Worm (Caenorhabditis elegans) whole organism, L4/young adult: ENCODE measurements around the gene F49E8.8.

Experiments used
- W03F9.2 ChIP-seq: fragments of 150-350 bp; optimal IDR thresholded peaks from 2 replicates; lab custom pipeline; 2014; ENCODE audit warnings: missing biosample characterization, missing genetic modification characterization
- dao-5 ChIP-seq: sonication (generic microtip); optimal IDR thresholded peaks from 2 replicates; lab custom pipeline; 2016; ENCODE audit warnings: missing genotype, missing genetic modification characterization, moderate library complexity, missing compliant biosample characterization
- him-1 ChIP-seq: sonication (generic microtip); optimal IDR thresholded peaks from 2 replicates; lab custom pipeline; 2016; ENCODE audit warnings: missing genotype, missing genetic modification reagents, missing genetic modification characterization, missing compliant biosample characterization

The F49E8.8 gene

DNA sequence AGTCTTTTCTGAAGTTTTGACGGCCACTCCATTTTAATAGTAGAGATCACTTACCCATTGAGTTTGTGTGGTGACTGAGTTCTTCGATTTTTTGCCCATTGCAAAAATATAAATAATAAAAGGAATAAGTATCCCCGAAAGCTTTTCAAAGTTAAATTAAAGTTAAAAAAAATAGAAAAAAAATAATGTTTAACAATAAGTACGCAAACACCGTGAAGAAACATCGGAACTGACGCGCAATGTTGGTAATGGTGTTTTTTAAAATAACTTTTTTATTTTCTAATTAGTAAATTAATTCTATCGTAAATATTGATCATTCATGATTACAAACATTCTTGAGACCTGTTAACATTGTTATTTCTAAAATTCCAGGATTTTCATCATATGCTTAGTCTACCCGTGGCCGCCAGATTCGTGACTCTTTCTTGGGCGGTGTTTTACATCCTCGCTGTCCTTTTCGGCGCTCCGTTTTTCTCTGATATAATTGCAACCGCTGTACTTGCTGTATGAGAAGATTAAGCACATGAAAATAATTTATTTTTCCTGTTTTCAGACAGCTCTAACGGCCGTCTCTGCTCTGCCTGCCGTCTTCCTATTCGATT lies at the start of gene F49E8.8, which contains the start of the genes F49E8.7 and nprl-2:
F49E8.8 (plus strand) TSS at position 373 of the 602 bp plus-strand sequence.
F49E8.7 (minus strand) TSS at position 101 of the 602 bp plus-strand sequence.
nprl-2 (plus strand) TSS at position 552 of the 602 bp plus-strand sequence.
- TF ChIP-seq dao-5 (no peak), W03F9.2 (tag; lab: Kevin White, UChicago) (no peak), him-1 (tag; lab: Kevin White, UChicago) (no peak)

DNA sequence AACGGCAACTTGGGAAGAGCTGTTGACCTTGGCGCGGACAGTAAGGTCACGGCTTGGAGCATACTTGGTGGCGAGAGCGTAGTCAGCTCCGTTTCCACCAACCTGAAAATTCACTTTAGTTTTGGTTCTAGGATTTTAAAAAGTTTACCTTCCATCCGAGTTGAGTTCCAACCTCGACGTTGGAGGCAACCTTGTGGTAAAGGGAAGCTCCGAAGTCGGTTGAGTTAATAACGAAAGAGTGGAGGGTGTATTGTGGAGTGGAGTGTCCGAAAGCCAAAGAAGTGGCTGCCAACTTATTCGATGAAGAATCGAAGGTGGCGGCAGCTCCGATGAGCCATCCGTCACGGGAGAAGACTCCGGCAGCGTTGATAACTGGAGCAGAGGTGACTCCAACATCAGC lies 49.7 kb upstream of the F49E8.8 start:
- no peak for TF ChIP-seq dao-5
- TF ChIP-seq him-1 (tag; lab: Kevin White, UChicago) = no peak
- TF ChIP-seq W03F9.2 (tag; lab: Kevin White, UChicago) = no peak

DNA sequence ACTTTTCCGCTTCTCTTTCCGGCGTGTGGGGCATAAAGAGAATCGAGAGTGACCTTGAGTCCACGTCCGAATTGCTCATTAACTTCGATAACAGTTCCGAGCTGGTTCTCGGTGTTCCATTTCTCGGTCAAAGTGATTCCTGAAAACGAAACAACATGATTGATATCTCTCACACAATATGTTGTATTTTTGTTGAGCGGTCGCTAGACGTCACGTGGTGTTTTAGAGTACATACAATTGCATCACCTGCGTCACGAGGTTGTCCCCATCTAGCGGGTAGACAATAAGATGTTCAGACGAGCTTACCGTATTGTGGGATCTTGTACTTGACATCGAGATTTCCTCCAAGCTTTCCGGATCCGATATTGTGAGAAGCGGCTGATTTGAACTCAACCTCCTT lies 49.1 kb upstream of the F49E8.8 start:
- TF ChIP-seq W03F9.2 (tag; lab: Kevin White, UChicago) = no peak
- no peak for TF ChIP-seq him-1 (tag; lab: Kevin White, UChicago)
- TF ChIP-seq dao-5 = no peak

DNA sequence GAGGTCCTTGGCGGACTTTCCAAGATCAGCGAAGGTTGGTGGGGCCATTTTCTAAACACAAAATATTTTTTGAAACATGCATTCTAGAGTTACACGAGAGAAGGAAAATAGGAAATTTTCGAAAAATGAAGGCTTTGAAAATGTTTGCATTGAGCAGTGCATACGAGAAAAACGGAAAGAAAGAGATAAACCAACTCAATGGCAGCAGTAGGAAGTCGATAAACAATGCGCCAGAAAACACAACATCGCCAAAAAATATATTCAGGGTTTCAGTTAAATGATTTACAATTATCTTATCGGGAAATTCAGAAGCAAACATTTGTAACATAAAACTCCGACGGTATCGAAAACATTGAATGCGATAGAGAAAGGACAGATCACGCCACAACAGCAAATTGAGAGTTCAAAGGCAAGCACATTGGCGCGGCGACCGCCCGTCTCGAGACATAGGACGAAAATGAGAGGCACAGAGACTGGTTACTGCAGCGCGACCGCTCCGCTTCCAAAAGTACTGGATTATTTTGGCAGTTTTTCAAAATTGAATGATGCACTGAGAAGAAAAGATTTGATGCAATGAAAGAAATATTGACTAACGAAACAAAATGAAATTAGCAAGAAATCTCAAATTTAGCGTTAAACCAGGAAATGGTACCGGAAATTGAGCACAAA lies 48.5 kb upstream of the F49E8.8 start, which contains the start of the genes vdac-1 and R05G6.5:
vdac-1 (minus strand) TSS at position 51 of the 669 bp plus-strand sequence.
R05G6.5 (plus strand) TSS at position 527 of the 669 bp plus-strand sequence.
- no peak for TF ChIP-seq W03F9.2 (tag; lab: Kevin White, UChicago)
- TF ChIP-seq him-1 (tag; lab: Kevin White, UChicago) = no peak
- TF ChIP-seq dao-5 = no peak

DNA sequence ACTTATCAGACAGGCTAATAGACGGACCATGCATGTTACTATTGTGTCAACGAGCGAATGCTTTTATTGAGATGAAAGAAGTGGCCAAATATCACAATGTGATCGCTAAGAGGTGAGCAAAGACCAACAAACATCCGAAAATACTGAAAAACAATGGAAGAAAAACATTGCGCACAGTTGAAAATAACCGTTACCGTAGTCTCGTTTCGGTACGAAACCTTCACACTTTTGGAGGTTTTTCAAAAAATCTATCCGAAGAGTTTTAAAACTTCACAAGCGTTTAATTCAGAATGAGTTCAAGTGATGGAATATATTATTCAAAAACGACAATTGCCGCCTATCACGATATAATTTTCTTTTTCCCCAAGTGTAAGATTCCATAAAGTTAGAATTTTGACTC lies 47.6 kb upstream of the F49E8.8 start:
- no peak for TF ChIP-seq dao-5
- no peak for TF ChIP-seq him-1 (tag; lab: Kevin White, UChicago)
- no peak for TF ChIP-seq W03F9.2 (tag; lab: Kevin White, UChicago)

DNA sequence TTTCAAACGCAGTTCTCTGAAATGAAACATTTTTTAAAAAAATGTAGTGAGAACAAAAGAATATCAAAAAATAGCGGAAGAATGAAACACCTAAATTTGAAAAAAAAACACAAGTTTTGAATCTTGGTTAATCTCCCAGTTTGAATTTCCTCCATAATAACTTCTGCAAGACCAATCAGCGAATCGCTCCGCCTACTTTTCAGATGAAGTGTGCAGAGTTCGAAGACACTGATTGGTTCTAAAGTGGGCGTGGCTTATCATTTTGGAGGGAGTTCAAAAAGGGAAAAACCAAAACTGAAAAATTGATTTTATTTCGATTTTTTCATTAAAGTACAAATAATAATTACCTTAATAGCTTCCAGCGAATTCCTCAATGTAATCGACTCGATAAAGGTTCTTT lies 45.6 kb upstream of the F49E8.8 start:
- no peak for TF ChIP-seq him-1 (tag; lab: Kevin White, UChicago)
- TF ChIP-seq dao-5 = no peak
- TF ChIP-seq W03F9.2 (tag; lab: Kevin White, UChicago) = no peak

DNA sequence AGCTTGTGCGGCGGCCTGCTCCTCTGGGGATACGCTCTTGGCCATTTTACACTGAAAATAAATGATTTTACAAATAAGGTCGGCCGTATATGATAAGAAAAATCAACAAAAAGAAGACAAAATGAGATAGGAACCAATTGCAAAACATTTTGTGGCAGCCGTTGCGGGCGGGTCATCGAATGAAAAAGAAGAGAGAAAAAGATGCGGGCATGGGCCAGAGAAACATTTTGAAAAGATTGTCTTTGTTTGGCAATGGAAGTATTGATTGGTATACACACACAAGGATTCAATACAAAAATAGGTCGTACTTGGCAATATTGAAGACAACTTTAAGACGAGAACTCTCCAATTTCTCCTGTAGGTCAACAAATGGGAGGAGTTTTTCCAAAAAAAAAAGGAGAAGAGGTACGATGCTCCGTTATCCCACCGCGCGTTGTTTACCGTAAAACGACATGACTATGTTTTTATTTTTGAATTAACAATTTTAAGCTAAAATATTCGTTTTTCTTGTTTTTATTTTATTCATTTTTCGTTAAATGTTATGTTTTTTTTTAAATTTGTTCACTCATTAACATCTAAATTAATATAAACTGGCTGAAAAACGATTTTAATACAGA lies 43.7 kb upstream of the F49E8.8 start, which contains the start of the genes plc-4 and R05G6.4:
plc-4 (minus strand) TSS at position 51 of the 617 bp plus-strand sequence.
R05G6.4 (plus strand) TSS at position 617 of the 617 bp plus-strand sequence.
- TF ChIP-seq dao-5 (no peak), him-1 (tag; lab: Kevin White, UChicago) (no peak), W03F9.2 (tag; lab: Kevin White, UChicago) (no peak)

DNA sequence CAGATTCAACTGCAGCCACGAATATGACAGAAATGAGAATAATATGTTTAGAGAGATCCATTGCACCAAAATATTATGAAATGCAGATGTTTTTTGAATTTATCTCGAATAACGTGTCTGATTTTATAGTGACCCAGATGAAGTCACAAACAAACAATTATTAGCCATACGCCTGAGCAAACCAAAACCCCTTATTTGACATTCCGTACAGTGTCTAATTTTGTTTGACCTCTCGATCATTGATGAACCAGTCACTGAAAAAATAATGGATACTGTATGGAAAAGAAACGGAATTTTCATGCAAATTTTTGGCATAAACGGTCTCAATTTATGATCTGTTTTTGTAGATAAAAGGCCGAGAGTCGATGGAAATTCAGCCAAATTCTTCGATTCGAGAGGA lies 40.3 kb upstream of the F49E8.8 start, which contains the start of the genes R05G6.9 and R05G6.3:
R05G6.9 (minus strand) TSS at position 101 of the 400 bp plus-strand sequence.
R05G6.3 (plus strand) TSS at position 386 of the 400 bp plus-strand sequence.
- TF ChIP-seq dao-5 = no peak
- TF ChIP-seq W03F9.2 (tag; lab: Kevin White, UChicago) = no peak
- no peak for TF ChIP-seq him-1 (tag; lab: Kevin White, UChicago)

DNA sequence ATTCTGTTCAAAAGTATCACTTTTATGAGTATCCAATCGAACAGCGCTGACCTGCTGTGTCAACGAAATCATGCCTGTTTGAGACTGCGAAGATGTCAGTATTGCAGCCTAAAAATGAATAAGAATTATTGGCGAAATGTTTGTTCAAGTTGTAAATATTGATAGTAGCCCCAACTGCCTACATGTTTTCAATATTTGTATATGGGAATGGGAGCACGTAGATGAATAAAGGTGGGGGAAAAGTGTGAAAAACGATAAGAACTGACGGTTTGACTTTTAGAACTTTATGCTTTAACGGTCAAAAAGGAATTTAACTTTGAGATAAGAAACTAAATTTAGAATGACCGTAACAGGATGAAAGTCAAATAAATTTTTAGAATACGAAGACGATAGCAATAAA lies 36.2 kb upstream of the F49E8.8 start:
- TF ChIP-seq dao-5 (no peak), W03F9.2 (tag; lab: Kevin White, UChicago) (no peak), him-1 (tag; lab: Kevin White, UChicago) (no peak)

DNA sequence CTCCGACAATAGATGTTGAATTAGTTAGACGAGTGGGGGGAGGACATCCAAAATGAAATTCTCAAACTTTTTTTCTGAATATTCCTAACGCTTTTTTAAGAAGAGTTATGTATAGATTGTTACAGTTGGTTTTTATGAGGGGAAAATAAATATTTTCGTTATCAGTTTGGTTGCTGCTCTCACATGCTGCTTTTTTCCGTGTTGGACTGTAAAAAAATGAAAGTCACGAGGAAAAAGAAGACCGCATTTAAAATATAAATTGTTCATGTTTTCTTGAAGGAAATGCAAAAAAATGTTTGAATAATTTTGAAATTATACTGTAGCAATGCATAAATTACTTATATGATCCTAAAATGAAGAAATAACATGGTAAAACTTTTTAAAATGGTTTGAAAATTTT lies 35.6 kb upstream of the F49E8.8 start:
- TF ChIP-seq him-1 (tag; lab: Kevin White, UChicago) = no peak
- no peak for TF ChIP-seq W03F9.2 (tag; lab: Kevin White, UChicago)
- no peak for TF ChIP-seq dao-5

DNA sequence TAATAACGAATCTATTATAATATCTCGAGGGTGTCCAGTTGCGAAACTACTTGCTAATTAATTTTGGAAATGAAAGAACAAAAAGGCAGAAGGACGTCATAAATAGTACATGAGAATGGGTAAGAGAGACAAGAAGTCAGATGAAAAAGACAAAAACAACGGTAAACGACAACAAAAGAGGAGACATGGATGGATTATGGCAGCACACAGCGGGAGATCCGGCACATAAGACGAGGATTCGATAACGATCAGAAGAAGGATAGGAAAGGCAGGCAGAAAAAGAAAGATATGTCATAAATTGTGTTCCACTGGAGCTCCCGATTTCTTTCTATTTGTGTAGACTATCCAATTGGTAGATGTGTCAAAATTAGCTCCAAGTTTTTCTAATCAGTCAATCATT lies 34.8 kb upstream of the F49E8.8 start:
- no peak for TF ChIP-seq dao-5
- no peak for TF ChIP-seq him-1 (tag; lab: Kevin White, UChicago)
- no peak for TF ChIP-seq W03F9.2 (tag; lab: Kevin White, UChicago)

DNA sequence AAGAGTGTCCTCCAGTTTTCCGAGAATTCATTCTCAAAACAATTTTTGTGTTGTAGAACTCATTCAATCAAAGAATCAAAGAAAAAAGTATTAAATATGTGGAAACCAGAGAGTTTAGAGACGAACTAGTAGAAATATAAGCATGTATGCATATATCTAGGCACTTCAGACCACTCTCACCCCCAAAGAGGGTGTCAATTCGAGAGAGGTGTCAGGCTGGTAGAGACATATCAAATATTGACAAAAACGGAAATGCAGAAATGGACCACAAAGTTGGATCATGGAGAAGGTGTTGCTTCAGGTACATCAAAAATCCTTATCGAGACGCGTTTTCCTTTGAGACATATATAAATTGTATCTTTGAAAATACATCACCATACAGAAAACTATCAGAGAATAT lies 32.7 kb upstream of the F49E8.8 start:
- TF ChIP-seq W03F9.2 (tag; lab: Kevin White, UChicago) = no peak
- no peak for TF ChIP-seq dao-5
- no peak for TF ChIP-seq him-1 (tag; lab: Kevin White, UChicago)

DNA sequence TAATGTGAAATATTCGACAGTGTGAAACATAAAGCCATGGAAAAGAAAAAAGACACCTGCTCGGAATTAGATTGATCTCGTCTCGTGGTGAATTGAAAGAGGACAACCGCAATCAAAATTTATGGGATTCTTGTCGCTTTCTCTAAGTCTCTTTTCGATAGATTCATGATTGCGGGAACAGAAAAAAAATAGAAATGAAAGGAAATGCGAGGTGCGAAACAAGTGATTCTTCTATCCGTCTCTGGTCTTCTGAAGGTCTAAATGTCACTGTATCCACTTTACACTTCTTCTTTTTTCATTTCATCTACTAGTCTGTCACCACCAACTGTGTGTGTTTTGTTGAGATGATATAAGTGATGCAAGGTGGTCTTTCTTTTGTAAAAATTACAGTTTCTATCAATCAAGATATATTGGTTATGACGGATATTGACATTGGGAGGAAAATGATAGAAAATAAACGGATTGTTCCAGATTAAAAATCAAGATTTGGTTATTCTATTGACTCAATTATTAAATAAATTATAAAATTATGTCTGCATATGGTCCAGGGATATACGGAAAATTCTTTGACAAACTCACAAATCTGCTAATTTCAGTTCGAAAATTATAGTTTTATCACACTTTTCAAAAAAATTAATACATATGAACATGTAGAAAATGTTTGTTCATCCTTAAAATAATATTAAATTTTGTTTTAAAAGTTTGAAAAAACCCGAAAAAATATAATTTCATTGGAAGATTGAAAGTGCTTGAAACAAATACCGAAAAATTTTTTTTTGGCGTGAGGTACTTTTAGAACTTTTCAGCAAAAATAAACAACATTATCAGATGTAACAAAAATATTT lies 26.0 kb upstream of the F49E8.8 start:
- TF ChIP-seq W03F9.2 (tag; lab: Kevin White, UChicago) (no peak), him-1 (tag; lab: Kevin White, UChicago) (no peak), dao-5 (no peak)
